Worm (Caenorhabditis elegans): ENCODE data around the gene smz-1.

ce11 chrIV:12438359-12438758 is 16.5 kb upstream of the smz-1 start, which contains the start of gene clec-185:
- TF ChIP-seq zag-1 (tag; optimal IDR thresholded peaks at IDR 0.05) (no peak), elt-3 (tag; optimal IDR thresholded peaks at IDR 0.05) (no peak), lsy-2 (tag; optimal IDR thresholded peaks at IDR 0.05) (no peak), skn-1 (tag; optimal IDR thresholded peaks at IDR 0.05) (no peak), nhr-21 (tag; optimal IDR thresholded peaks at IDR 0.05) (no peak), unc-39 (tag; optimal IDR thresholded peaks at IDR 0.05) (no peak), ceh-16 (tag; optimal IDR thresholded peaks at IDR 0.05) (no peak)
